Worm (Caenorhabditis elegans): Measurements from ENCODE around the gene C27A7.3.

The C27A7.3 gene

ce11 chrV:12170114-12170513 is 29.4 kb downstream of the C27A7.3 start, which contains the start of gene ZK863.1:
TSS of gene ZK863.1 (minus strand) at chrV:12170214.
- TF ChIP-seq tab-1 (GFP tag; IDR thresholded peaks at IDR 0.05) (no peak), ztf-23 (GFP tag; IDR thresholded peaks at IDR 0.05) (no peak), T22C8.4 (GFP tag; IDR thresholded peaks at IDR 0.05) (no peak), klf-2 (GFP tag; conservative IDR thresholded peaks at IDR 0.05) (no peak), cog-1 (tag; optimal IDR thresholded peaks at IDR 0.05) (no peak)

ce11 chrV:12179338-12179737 is 38.6 kb downstream of the C27A7.3 start, which contains the start of gene clec-224:
TSS of gene clec-224 (minus strand) at chrV:12179438.
- TF ChIP-seq ref-1 (GFP tag; conservative IDR thresholded peaks at IDR 0.05), result no peak
- TF ChIP-seq klf-2 (GFP tag; conservative IDR thresholded peaks at IDR 0.05), result no peak
- no peak for TF ChIP-seq cog-1 (tag; optimal IDR thresholded peaks at IDR 0.05)
- TF ChIP-seq med-1 (GFP tag; optimal IDR thresholded peaks at IDR 0.05; ENCODE audit: insufficient read depth), result no peak
- no peak for TF ChIP-seq flt-1 (GFP tag; IDR thresholded peaks at IDR 0.05)
- no peak for TF ChIP-seq ztf-29 (GFP tag; IDR thresholded peaks at IDR 0.05)
- TF ChIP-seq ztf-23 (GFP tag; IDR thresholded peaks at IDR 0.05), result no peak

- TF ChIP-seq T22C8.4 (GFP tag; IDR thresholded peaks at IDR 0.05), result no peak
- TF ChIP-seq klf-2 (GFP tag; conservative IDR thresholded peaks at IDR 0.05), result no peak
- no peak for TF ChIP-seq ztf-29 (GFP tag; IDR thresholded peaks at IDR 0.05)
- TF ChIP-seq flt-1 (GFP tag; IDR thresholded peaks at IDR 0.05), result no peak
- no peak for TF ChIP-seq ztf-23 (GFP tag; IDR thresholded peaks at IDR 0.05)
- TF ChIP-seq med-1 (GFP tag; optimal IDR thresholded peaks at IDR 0.05; ENCODE audit: insufficient read depth), result no peak
- TF ChIP-seq ref-1 (GFP tag; conservative IDR thresholded peaks at IDR 0.05), result no peak
- no peak for TF ChIP-seq tab-1 (GFP tag; IDR thresholded peaks at IDR 0.05)
- TF ChIP-seq cog-1 (tag; optimal IDR thresholded peaks at IDR 0.05), result no peak
Measured at ce11 chrV:12181310-12181709, 40.6 kb downstream of the C27A7.3 start, which contains the start of gene elpc-3. TSS of gene elpc-3 (minus strand) at chrV:12181410.

- TF ChIP-seq klf-2 (GFP tag; conservative IDR thresholded peaks at IDR 0.05) (no peak), flt-1 (GFP tag; IDR thresholded peaks at IDR 0.05) (no peak), ref-1 (GFP tag; conservative IDR thresholded peaks at IDR 0.05) (no peak), T22C8.4 (GFP tag; IDR thresholded peaks at IDR 0.05) (no peak), med-1 (GFP tag; optimal IDR thresholded peaks at IDR 0.05; ENCODE audit: insufficient read depth) (no peak), ztf-23 (GFP tag; IDR thresholded peaks at IDR 0.05) (no peak), cog-1 (tag; optimal IDR thresholded peaks at IDR 0.05) (no peak), tab-1 (GFP tag; IDR thresholded peaks at IDR 0.05) (no peak), ztf-29 (GFP tag; IDR thresholded peaks at IDR 0.05) (no peak)
Measured at ce11 chrV:12183854-12184253, 43.1 kb downstream of the C27A7.3 start, which contains the start of gene usip-1. TSS of gene usip-1 (minus strand) at chrV:12184194.

ce11 chrV:12184308-12184999 is 43.7 kb downstream of the C27A7.3 start, which contains the start of gene srd-4:
TSS of gene srd-4 (plus strand) at chrV:12184949.
- no peak for TF ChIP-seq ztf-23 (GFP tag; IDR thresholded peaks at IDR 0.05)
- no peak for TF ChIP-seq cog-1 (tag; optimal IDR thresholded peaks at IDR 0.05)
- TF ChIP-seq T22C8.4 (GFP tag; IDR thresholded peaks at IDR 0.05), result no peak
- TF ChIP-seq ztf-29 (GFP tag; IDR thresholded peaks at IDR 0.05), result no peak
- TF ChIP-seq med-1 (GFP tag; optimal IDR thresholded peaks at IDR 0.05; ENCODE audit: insufficient read depth), result no peak
- no peak for TF ChIP-seq klf-2 (GFP tag; conservative IDR thresholded peaks at IDR 0.05)
- TF ChIP-seq ref-1 (GFP tag; conservative IDR thresholded peaks at IDR 0.05), result no peak
- TF ChIP-seq flt-1 (GFP tag; IDR thresholded peaks at IDR 0.05), result no peak
- no peak for TF ChIP-seq tab-1 (GFP tag; IDR thresholded peaks at IDR 0.05)

- TF ChIP-seq tab-1 (GFP tag; IDR thresholded peaks at IDR 0.05) (no peak), flt-1 (GFP tag; IDR thresholded peaks at IDR 0.05) (no peak), ref-1 (GFP tag; conservative IDR thresholded peaks at IDR 0.05) (no peak), ztf-23 (GFP tag; IDR thresholded peaks at IDR 0.05) (no peak), ztf-29 (GFP tag; IDR thresholded peaks at IDR 0.05) (no peak), T22C8.4 (GFP tag; IDR thresholded peaks at IDR 0.05) (no peak)
Measured at ce11 chrV:12187344-12187743, 46.6 kb downstream of the C27A7.3 start, which contains the start of gene ZK863.8. TSS of gene ZK863.8 (minus strand) at chrV:12187516.

- TF ChIP-seq ztf-23 (GFP tag; IDR thresholded peaks at IDR 0.05), result no peak
- no peak for TF ChIP-seq cog-1 (tag; optimal IDR thresholded peaks at IDR 0.05)
- no peak for TF ChIP-seq ref-1 (GFP tag; conservative IDR thresholded peaks at IDR 0.05)
Measured at ce11 chrV:12188830-12189229, 48.1 kb downstream of the C27A7.3 start.

- TF ChIP-seq med-1 (GFP tag; optimal IDR thresholded peaks at IDR 0.05; ENCODE audit: insufficient read depth), result no peak
- TF ChIP-seq ztf-23 (GFP tag; IDR thresholded peaks at IDR 0.05), result no peak
- no peak for TF ChIP-seq flt-1 (GFP tag; IDR thresholded peaks at IDR 0.05)
- TF ChIP-seq ztf-29 (GFP tag; IDR thresholded peaks at IDR 0.05), result no peak
- TF ChIP-seq T22C8.4 (GFP tag; IDR thresholded peaks at IDR 0.05), result no peak
- no peak for TF ChIP-seq klf-2 (GFP tag; conservative IDR thresholded peaks at IDR 0.05)
- TF ChIP-seq cog-1 (tag; optimal IDR thresholded peaks at IDR 0.05), result no peak
- no peak for TF ChIP-seq tab-1 (GFP tag; IDR thresholded peaks at IDR 0.05)
- no peak for TF ChIP-seq ref-1 (GFP tag; conservative IDR thresholded peaks at IDR 0.05)
Measured at ce11 chrV:12190943-12191569, 50.3 kb downstream of the C27A7.3 start, which contains the start of gene dpy-30. TSS of gene dpy-30 (plus strand) at chrV:12191519.

- TF ChIP-seq ztf-29 (GFP tag; IDR thresholded peaks at IDR 0.05), result no peak
- TF ChIP-seq ref-1 (GFP tag; conservative IDR thresholded peaks at IDR 0.05), result no peak
- TF ChIP-seq cog-1 (tag; optimal IDR thresholded peaks at IDR 0.05), result no peak
- no peak for TF ChIP-seq klf-2 (GFP tag; conservative IDR thresholded peaks at IDR 0.05)
- no peak for TF ChIP-seq med-1 (GFP tag; optimal IDR thresholded peaks at IDR 0.05; ENCODE audit: insufficient read depth)
- TF ChIP-seq ztf-23 (GFP tag; IDR thresholded peaks at IDR 0.05), result no peak
- no peak for TF ChIP-seq tab-1 (GFP tag; IDR thresholded peaks at IDR 0.05)
- TF ChIP-seq flt-1 (GFP tag; IDR thresholded peaks at IDR 0.05), result no peak
- no peak for TF ChIP-seq T22C8.4 (GFP tag; IDR thresholded peaks at IDR 0.05)
Measured at ce11 chrV:12192129-12192528, 51.4 kb downstream of the C27A7.3 start, which contains the start of gene rnp-1. TSS of gene rnp-1 (plus strand) at chrV:12192273.
